Worm (Caenorhabditis elegans): Measurements from ENCODE around the gene cul-2.

cul-2 gene

ce11 chrIII:13732665-13733064, 45.6 kb downstream of the cul-2 start:
- TF ChIP-seq pqm-1 (tag; optimal IDR thresholded peaks at IDR 0.05) (peak; percentile 51), tbx-2 (tag; optimal IDR thresholded peaks at IDR 0.05) (no peak), pha-4 (tag; optimal IDR thresholded peaks at IDR 0.05) (peak; percentile 75), nhr-67 (tag; optimal IDR thresholded peaks at IDR 0.05) (no peak)

ce11 chrIII:13733833-13734232, 46.8 kb downstream of the cul-2 start:
- TF ChIP-seq fos-1 (tag; optimal IDR thresholded peaks at IDR 0.05) = no peak
- peak; percentile 85 for TF ChIP-seq pqm-1 (tag; optimal IDR thresholded peaks at IDR 0.05)
- no peak for TF ChIP-seq tbx-2 (tag; optimal IDR thresholded peaks at IDR 0.05)
- TF ChIP-seq ztf-4 (tag; optimal IDR thresholded peaks at IDR 0.05) = no peak
- TF ChIP-seq zag-1 (tag; optimal IDR thresholded peaks at IDR 0.05) = no peak
- TF ChIP-seq nfya-1 (tag; optimal IDR thresholded peaks at IDR 0.05; ENCODE audit: insufficient read depth) = no peak
- TF ChIP-seq pha-4 (tag; optimal IDR thresholded peaks at IDR 0.05) = peak; percentile 30
- TF ChIP-seq elt-2 (tag; optimal IDR thresholded peaks at IDR 0.05) = peak; percentile 92
- TF ChIP-seq aly-2 (tag; optimal IDR thresholded peaks at IDR 0.05) = no peak
- no peak for TF ChIP-seq R02D3.7 (tag; optimal IDR thresholded peaks at IDR 0.05)
- no peak for TF ChIP-seq nhr-67 (tag; optimal IDR thresholded peaks at IDR 0.05)
- TF ChIP-seq nhr-28 (tag; optimal IDR thresholded peaks at IDR 0.05) = no peak
- peak; percentile 29 for TF ChIP-seq jun-1 (tag; optimal IDR thresholded peaks at IDR 0.05)
- TF ChIP-seq ama-1 (optimal IDR thresholded peaks at IDR 0.05) = no peak

ce11 chrIII:13735008-13735407, 47.9 kb downstream of the cul-2 start, which contains the start of gene W06F12.3:
TSS of gene W06F12.3 (plus strand) at chrIII:13735030.
- TF ChIP-seq jun-1 (tag; optimal IDR thresholded peaks at IDR 0.05) (no peak), daf-12 (tag; optimal IDR thresholded peaks at IDR 0.05) (no peak), lin-15B (tag; optimal IDR thresholded peaks at IDR 0.05) (no peak), unc-39 (tag; optimal IDR thresholded peaks at IDR 0.05) (no peak), snpc-4 (tag; optimal IDR thresholded peaks at IDR 0.05) (no peak), ztf-11 (tag; optimal IDR thresholded peaks at IDR 0.05) (no peak), nhr-28 (tag; optimal IDR thresholded peaks at IDR 0.05) (no peak)

- no peak for TF ChIP-seq fos-1 (tag; optimal IDR thresholded peaks at IDR 0.05)
- TF ChIP-seq nhr-23 (tag; optimal IDR thresholded peaks at IDR 0.05) = no peak
- TF ChIP-seq daf-12 (tag; optimal IDR thresholded peaks at IDR 0.05) = no peak
- no peak for TF ChIP-seq snpc-4 (tag; optimal IDR thresholded peaks at IDR 0.05)
- TF ChIP-seq nhr-76 (tag; optimal IDR thresholded peaks at IDR 0.05) = no peak
- TF ChIP-seq elt-2 (tag; optimal IDR thresholded peaks at IDR 0.05) = no peak
- TF ChIP-seq ceh-28 (tag; optimal IDR thresholded peaks at IDR 0.05) = no peak
- no peak for TF ChIP-seq elt-3 (tag; optimal IDR thresholded peaks at IDR 0.05)
- TF ChIP-seq skn-1 (tag; optimal IDR thresholded peaks at IDR 0.05) = no peak
- TF ChIP-seq sea-2 (GFP tag; optimal IDR thresholded peaks at IDR 0.05) = no peak
- TF ChIP-seq fkh-10 (GFP tag; optimal IDR thresholded peaks at IDR 0.05) = no peak
- no peak for TF ChIP-seq nhr-28 (tag; optimal IDR thresholded peaks at IDR 0.05)
Observed at ce11 chrIII:13741410-13741809, 54.3 kb downstream of the cul-2 start.

- TF ChIP-seq nhr-25 (tag; optimal IDR thresholded peaks at IDR 0.05) = peak; percentile 59
- TF ChIP-seq nfya-1 (tag; optimal IDR thresholded peaks at IDR 0.05; ENCODE audit: insufficient read depth) = peak; percentile 12
- TF ChIP-seq jun-1 (tag; optimal IDR thresholded peaks at IDR 0.05) = no peak
Observed at ce11 chrIII:13742028-13742427, 55.0 kb downstream of the cul-2 start.
